Fruit fly (Drosophila melanogaster) whole organism: ENCODE data around the gene CG43779.

ENCODE experiments used
- CG8478 ChIP-seq: fragments of >200 bp; optimal IDR thresholded peaks from 2 replicates; lab custom pipeline; 2018; ENCODE audit warnings: inconsistent platforms
- Dll ChIP-seq: fragments of >200 bp; optimal IDR thresholded peaks from 2 replicates; lab custom pipeline; 2017
- EcR ChIP-seq, 2 experiments: fragments of >200 bp; optimal IDR thresholded peaks; 2 replicates each; lab custom pipeline; 2017; ENCODE audit warnings: missing biosample characterization in 2 of 2, missing genetic modification characterization in 2 of 2, missing genetic modification reagents in 2 of 2
- pan ChIP-seq: fragments of >200 bp; optimal IDR thresholded peaks from 2 replicates; lab custom pipeline; 2017
- psq ChIP-seq: fragments of >200 bp; optimal IDR thresholded peaks from 2 replicates; lab custom pipeline; 2017
- usp ChIP-seq: fragments of >200 bp; optimal IDR thresholded peaks from 2 replicates; lab custom pipeline; 2017; ENCODE audit warnings: missing biosample characterization, missing genetic modification characterization, mixed read lengths

The CG43779 gene

dm6 chr2L:13295978-13296702 lies 10.4 kb downstream of the CG43779 start:
- no peak for TF ChIP-seq psq
- TF ChIP-seq EcR (GFP tag; optimal IDR thresholded peaks at IDR 0.05; lab: Kevin White, UChicago): no peak
- TF ChIP-seq pan (lab: Kevin White, UChicago): no peak
- TF ChIP-seq Dll (lab: Kevin White, UChicago): no peak
- no peak for TF ChIP-seq usp
- no peak for TF ChIP-seq CG8478 (lab: Kevin White, UChicago)

- no peak for TF ChIP-seq Dll (lab: Kevin White, UChicago)
Observed at dm6 chr2L:13292626-13293025, 13.9 kb downstream of the CG43779 start, which contains the start of gene CG16824. TSS of gene CG16824 (plus strand) at chr2L:13293009.

- TF ChIP-seq pan (lab: Kevin White, UChicago): no peak
- no peak for TF ChIP-seq CG8478 (lab: Kevin White, UChicago)
- TF ChIP-seq psq: no peak
- no peak for TF ChIP-seq usp
- TF ChIP-seq EcR (GFP tag; optimal IDR thresholded peaks at IDR 0.05; lab: Kevin White, UChicago): no peak
- no peak for TF ChIP-seq Dll (lab: Kevin White, UChicago)
Observed at dm6 chr2L:13291960-13292487, 14.5 kb downstream of the CG43779 start.

- no peak for TF ChIP-seq Dll (lab: Kevin White, UChicago)
- no peak for TF ChIP-seq psq
- TF ChIP-seq usp: no peak
- no peak for TF ChIP-seq EcR (GFP tag; optimal IDR thresholded peaks at IDR 0.05; lab: Kevin White, UChicago)
- TF ChIP-seq CG8478 (lab: Kevin White, UChicago): no peak
- no peak for TF ChIP-seq pan (lab: Kevin White, UChicago)
Observed at dm6 chr2L:13291066-13291434, 15.5 kb downstream of the CG43779 start.

dm6 chr2L:13290276-13291065 lies 16.1 kb downstream of the CG43779 start:
- TF ChIP-seq CG8478 (lab: Kevin White, UChicago) (no peak), Dll (lab: Kevin White, UChicago) (peak; percentile 57)

dm6 chr2L:13289689-13290088 lies 16.9 kb downstream of the CG43779 start, which contains the start of gene CG31729:
TSS of gene CG31729 (plus strand) at chr2L:13289997.
- TF ChIP-seq psq (no peak), Dll (lab: Kevin White, UChicago) (no peak), EcR (GFP tag; optimal IDR thresholded peaks at IDR 0.05; lab: Kevin White, UChicago) (no peak), pan (lab: Kevin White, UChicago) (no peak), CG8478 (lab: Kevin White, UChicago) (no peak), usp (no peak)

dm6 chr2L:13286456-13286855 lies 20.1 kb downstream of the CG43779 start, which contains the start of the genes Drep4 and Uvrag:
TSS of gene Drep4 (minus strand) at chr2L:13286462.
TSS of gene Uvrag (plus strand) at chr2L:13286777.
- no peak for TF ChIP-seq CG8478 (lab: Kevin White, UChicago)
- TF ChIP-seq EcR (GFP tag; optimal IDR thresholded peaks at IDR 0.05; lab: Kevin White, UChicago): no peak
- no peak for TF ChIP-seq pan (lab: Kevin White, UChicago)
- TF ChIP-seq psq: no peak
- TF ChIP-seq usp: no peak

dm6 chr2L:13285791-13286190 lies 20.8 kb downstream of the CG43779 start:
- no peak for TF ChIP-seq psq
- no peak for TF ChIP-seq EcR (GFP tag; optimal IDR thresholded peaks at IDR 0.05; lab: Kevin White, UChicago)

dm6 chr2L:13272541-13272940 lies 34.0 kb downstream of the CG43779 start:
- TF ChIP-seq usp (no peak), psq (no peak), Dll (lab: Kevin White, UChicago) (no peak), EcR (GFP tag; optimal IDR thresholded peaks at IDR 0.05; lab: Kevin White, UChicago) (no peak), CG8478 (lab: Kevin White, UChicago) (no peak), pan (lab: Kevin White, UChicago) (no peak)

dm6 chr2L:13268040-13268652 lies 38.4 kb downstream of the CG43779 start:
- TF ChIP-seq psq (no peak), EcR (GFP tag; optimal IDR thresholded peaks at IDR 0.05; lab: Kevin White, UChicago) (no peak), pan (lab: Kevin White, UChicago) (no peak), usp (no peak), CG8478 (lab: Kevin White, UChicago) (no peak), Dll (lab: Kevin White, UChicago) (no peak)

dm6 chr2L:13266627-13267026 lies 39.9 kb downstream of the CG43779 start:
- TF ChIP-seq Dll (lab: Kevin White, UChicago) (no peak), EcR (GFP tag; optimal IDR thresholded peaks at IDR 0.05; lab: Kevin White, UChicago) (no peak), usp (no peak), CG8478 (lab: Kevin White, UChicago) (no peak), pan (lab: Kevin White, UChicago) (no peak), psq (no peak)

dm6 chr2L:13265776-13266175 lies 40.8 kb downstream of the CG43779 start, which contains the start of gene CG31848:
TSS of gene CG31848 (minus strand) at chr2L:13265876.
- TF ChIP-seq EcR (GFP tag; optimal IDR thresholded peaks at IDR 0.05; lab: Kevin White, UChicago) (no peak), Dll (lab: Kevin White, UChicago) (no peak), usp (no peak), pan (lab: Kevin White, UChicago) (no peak), psq (no peak), CG8478 (lab: Kevin White, UChicago) (no peak)
